Worm (Caenorhabditis elegans) whole organism, late embryonic: Measurements from ENCODE around the gene ifa-1.

ENCODE experiments used
- C38D4.7 ChIP-seq: fragments of 200-800 bp; sonication (Bioruptor generic); optimal IDR thresholded peaks from 2 replicates; lab custom pipeline; 2018; ENCODE audit warnings: mild to moderate bottlenecking, missing genetic modification characterization, moderate library complexity, missing compliant biosample characterization
- F13H6.1 ChIP-seq: sonication (generic microtip); optimal IDR thresholded peaks from 2 replicates; lab custom pipeline; 2016; ENCODE audit warnings: missing genetic modification characterization, missing compliant biosample characterization
- K09A11.1 ChIP-seq: sonication (generic microtip); optimal IDR thresholded peaks from 2 replicates; lab custom pipeline; 2017; ENCODE audit warnings: antibody characterized with exemption, mild to moderate bottlenecking, missing genetic modification characterization, missing compliant biosample characterization; ENCODE audit not compliant: insufficient read depth
- ceh-14 ChIP-seq: sonication (generic microtip); optimal IDR thresholded peaks from 2 replicates; lab custom pipeline; 2016; ENCODE audit warnings: missing genotype, missing genetic modification characterization, missing compliant biosample characterization
- ceh-18 ChIP-seq: sonication (generic microtip); optimal IDR thresholded peaks from 2 replicates; lab custom pipeline; 2016; ENCODE audit warnings: missing genetic modification characterization, missing compliant biosample characterization
- ceh-19 ChIP-seq: fragments of 200-800 bp; sonication (Bioruptor generic); optimal IDR thresholded peaks from 2 replicates; lab custom pipeline; 2018; ENCODE audit warnings: mild to moderate bottlenecking, missing genetic modification characterization, missing compliant biosample characterization
- ceh-24 ChIP-seq: sonication (generic microtip); optimal IDR thresholded peaks from 2 replicates; lab custom pipeline; 2016; ENCODE audit warnings: mild to moderate bottlenecking, missing genetic modification characterization, missing compliant biosample characterization
- ceh-30 ChIP-seq: fragments of 150-350 bp; optimal IDR thresholded peaks from 2 replicates; lab custom pipeline; 2014; ENCODE audit warnings: missing biosample characterization, missing genetic modification characterization
- ceh-31 ChIP-seq: sonication (generic microtip); optimal IDR thresholded peaks from 2 replicates; lab custom pipeline; 2016; ENCODE audit warnings: missing genetic modification characterization, missing compliant biosample characterization
- ceh-34 ChIP-seq: sonication (generic microtip); optimal IDR thresholded peaks from 2 replicates; lab custom pipeline; 2016; ENCODE audit warnings: mild to moderate bottlenecking, missing genetic modification characterization, missing compliant biosample characterization
- ceh-48 ChIP-seq: sonication (generic microtip); optimal IDR thresholded peaks from 2 replicates; lab custom pipeline; 2016; ENCODE audit warnings: missing genetic modification characterization, inconsistent platforms, missing compliant biosample characterization
- ceh-6 ChIP-seq: fragments of 200-800 bp; sonication (Bioruptor generic); optimal IDR thresholded peaks from 2 replicates; lab custom pipeline; 2018; ENCODE audit warnings: mild to moderate bottlenecking, missing genetic modification characterization, missing compliant biosample characterization
- dve-1 ChIP-seq: sonication (generic microtip); optimal IDR thresholded peaks from 2 replicates; lab custom pipeline; 2017; ENCODE audit warnings: antibody characterized with exemption, mild to moderate bottlenecking, missing genetic modification characterization, missing compliant biosample characterization
- elt-2 ChIP-seq: sonication (generic microtip); optimal IDR thresholded peaks from 2 replicates; lab custom pipeline; 2016; ENCODE audit warnings: missing genetic modification reagents, missing genetic modification characterization, missing compliant biosample characterization
- ets-4 ChIP-seq: sonication (generic microtip); optimal IDR thresholded peaks from 2 replicates; lab custom pipeline; 2016; ENCODE audit warnings: missing genetic modification characterization, missing compliant biosample characterization
- fkh-6 ChIP-seq: sonication (generic microtip); optimal IDR thresholded peaks from 2 replicates; lab custom pipeline; 2016; ENCODE audit warnings: missing genetic modification characterization, missing compliant biosample characterization
- hlh-30 ChIP-seq: sonication (generic microtip); optimal IDR thresholded peaks from 2 replicates; lab custom pipeline; 2017; ENCODE audit warnings: antibody characterized with exemption, missing genetic modification characterization, missing compliant biosample characterization; ENCODE audit not compliant: insufficient read depth
- hlh-8 ChIP-seq: sonication (generic microtip); optimal IDR thresholded peaks from 2 replicates; lab custom pipeline; 2016; ENCODE audit warnings: missing genotype, missing genetic modification characterization, missing compliant biosample characterization
- lim-6 ChIP-seq: sonication (generic microtip); optimal IDR thresholded peaks from 2 replicates; lab custom pipeline; 2016; ENCODE audit warnings: missing genetic modification characterization, missing compliant biosample characterization
- madf-2 ChIP-seq: sonication (generic microtip); optimal IDR thresholded peaks from 2 replicates; lab custom pipeline; 2017; ENCODE audit warnings: missing genetic modification characterization, missing compliant biosample characterization
- mec-3 ChIP-seq: sonication (generic microtip); optimal IDR thresholded peaks from 2 replicates; lab custom pipeline; 2016; ENCODE audit warnings: borderline replicate concordance, missing genetic modification characterization, missing compliant biosample characterization
- nfya-1 ChIP-seq: sonication (generic microtip); optimal IDR thresholded peaks from 2 replicates; lab custom pipeline; 2017; ENCODE audit warnings: missing genetic modification characterization, mild to moderate bottlenecking, missing compliant biosample characterization, antibody characterized with exemption, moderate library complexity
- nhr-11 ChIP-seq: fragments of 150-350 bp; optimal IDR thresholded peaks from 2 replicates; lab custom pipeline; 2014; ENCODE audit warnings: missing biosample characterization, missing genetic modification characterization
- pag-3 ChIP-seq: sonication (generic microtip); optimal IDR thresholded peaks from 2 replicates; lab custom pipeline; 2016; ENCODE audit warnings: missing compliant biosample characterization, missing genetic modification characterization, borderline replicate concordance
- pat-9 ChIP-seq: fragments of 200-800 bp; sonication (Bioruptor generic); optimal IDR thresholded peaks from 2 replicates; lab custom pipeline; 2018; ENCODE audit warnings: mild to moderate bottlenecking, missing genetic modification characterization, moderate library complexity, missing compliant biosample characterization
- pqm-1 ChIP-seq: sonication (generic microtip); optimal IDR thresholded peaks from 2 replicates; lab custom pipeline; 2016; ENCODE audit warnings: missing genetic modification characterization, missing compliant biosample characterization
- pros-1 ChIP-seq: fragments of 150-350 bp; optimal IDR thresholded peaks from 2 replicates; lab custom pipeline; 2014; ENCODE audit warnings: missing biosample characterization, missing genetic modification reagents, missing genetic modification characterization
- ref-2 ChIP-seq: sonication (generic microtip); optimal IDR thresholded peaks from 2 replicates; lab custom pipeline; 2016; ENCODE audit warnings: missing genetic modification characterization, missing compliant biosample characterization
- rnt-1 ChIP-seq: sonication (generic microtip); optimal IDR thresholded peaks from 2 replicates; lab custom pipeline; 2016; ENCODE audit warnings: missing genetic modification characterization, missing compliant biosample characterization
- sdc-2 ChIP-seq: sonication (generic microtip); optimal IDR thresholded peaks from 2 replicates; lab custom pipeline; 2016; ENCODE audit warnings: missing genotype, missing genetic modification characterization, missing compliant biosample characterization
- sox-4 ChIP-seq: sonication (generic microtip); optimal IDR thresholded peaks from 2 replicates; lab custom pipeline; 2017; ENCODE audit warnings: mild to moderate bottlenecking, missing genetic modification characterization, inconsistent platforms, missing compliant biosample characterization
- tbx-2 ChIP-seq: sonication (generic microtip); optimal IDR thresholded peaks from 2 replicates; lab custom pipeline; 2016; ENCODE audit warnings: missing genetic modification characterization, missing compliant biosample characterization
- tbx-7 ChIP-seq: sonication (generic microtip); optimal IDR thresholded peaks from 2 replicates; lab custom pipeline; 2016; ENCODE audit warnings: missing genotype, missing genetic modification characterization, missing compliant biosample characterization
- ttx-3 ChIP-seq: sonication (generic microtip); optimal IDR thresholded peaks from 2 replicates; lab custom pipeline; 2016; ENCODE audit warnings: missing genetic modification reagents, missing genetic modification characterization, missing compliant biosample characterization
- unc-3 ChIP-seq, 2 experiments: fragments of 200-800 bp in 1 of 2; sonication (Bioruptor generic) in 1 of 2; sonication (generic microtip) in 1 of 2; conservative IDR thresholded peaks in 1 of 2; optimal IDR thresholded peaks in 1 of 2; 2 replicates each; pipeline versions ENCODE4 v1.3.6 to Lab custom; 2016 to 2022; ENCODE audit warnings: missing compliant biosample characterization in 2 of 2, missing genetic modification characterization in 2 of 2, missing genetic modification reagents in 1 of 2
- unc-42 ChIP-seq: sonication (generic microtip); optimal IDR thresholded peaks from 2 replicates; lab custom pipeline; 2016; ENCODE audit warnings: missing genotype, missing genetic modification characterization, missing compliant biosample characterization
- unc-55 ChIP-seq: sonication (generic microtip); optimal IDR thresholded peaks from 2 replicates; lab custom pipeline; 2017; ENCODE audit warnings: missing biosample characterization, missing genetic modification reagents, missing genetic modification characterization
- zip-5 ChIP-seq: sonication (generic microtip); optimal IDR thresholded peaks from 2 replicates; lab custom pipeline; 2016; ENCODE audit warnings: missing genetic modification characterization, missing compliant biosample characterization

Gene ifa-1

ce11 chrX:11257071-11257470, 13.9 kb upstream of the ifa-1 start, which contains the start of gene C03A3.1 (continued):
- TF ChIP-seq unc-3 (GFP tag; conservative IDR thresholded peaks at IDR 0.05; lab: Robert Waterston, UW) (no peak), unc-3 (tag; optimal IDR thresholded peaks at IDR 0.05; lab: Kevin White, UChicago) (no peak), ceh-24 (tag; lab: Kevin White, UChicago) (no peak), unc-55 (GFP tag; lab: Kevin White, UChicago) (no peak), dve-1 (tag; lab: Kevin White, UChicago) (no peak), fkh-6 (tag; lab: Kevin White, UChicago) (no peak), tbx-7 (tag; lab: Kevin White, UChicago) (no peak), lim-6 (tag; lab: Kevin White, UChicago) (no peak), hlh-8 (peak; percentile 33), ceh-34 (tag; lab: Kevin White, UChicago) (peak; percentile 77), ceh-48 (tag; lab: Kevin White, UChicago) (no peak), ceh-30 (tag; lab: Kevin White, UChicago) (no peak), pat-9 (tag; lab: Kevin White, UChicago) (no peak), sdc-2 (tag; lab: Kevin White, UChicago) (peak; percentile 69), C38D4.7 (GFP tag; lab: Kevin White, UChicago) (no peak), rnt-1 (tag; lab: Kevin White, UChicago) (peak; percentile 49), F13H6.1 (tag; lab: Kevin White, UChicago) (peak; percentile 12), tbx-2 (tag; lab: Kevin White, UChicago) (peak; percentile 49), pag-3 (tag; lab: Kevin White, UChicago) (no peak), mec-3 (tag; lab: Kevin White, UChicago) (no peak), elt-2 (tag; lab: Kevin White, UChicago) (no peak), ttx-3 (tag; lab: Kevin White, UChicago) (no peak), ceh-14 (tag; lab: Kevin White, UChicago) (peak; percentile 38), K09A11.1 (no peak), hlh-30 (tag; lab: Kevin White, UChicago) (no peak), sox-4 (tag; lab: Kevin White, UChicago) (no peak), nfya-1 (no peak)

- peak; percentile 81 for TF ChIP-seq ceh-18
- peak; percentile 68 for TF ChIP-seq ceh-14 (tag; lab: Kevin White, UChicago)
- TF ChIP-seq pros-1 (tag; lab: Kevin White, UChicago): peak; percentile 43
- TF ChIP-seq nfya-1: peak; percentile 77
- peak; percentile 13 for TF ChIP-seq madf-2 (tag; lab: Kevin White, UChicago)
- TF ChIP-seq tbx-2 (tag; lab: Kevin White, UChicago): peak; percentile 76
- peak; percentile 66 for TF ChIP-seq ceh-34 (tag; lab: Kevin White, UChicago)
- TF ChIP-seq ceh-6 (GFP tag; lab: Kevin White, UChicago): peak; percentile 23
- peak; percentile 94 for TF ChIP-seq ceh-31 (tag; lab: Kevin White, UChicago)
- TF ChIP-seq rnt-1 (tag; lab: Kevin White, UChicago): peak; percentile 20
- no peak for TF ChIP-seq nhr-11 (tag; lab: Kevin White, UChicago)
- TF ChIP-seq pqm-1 (tag; lab: Kevin White, UChicago): no peak
- TF ChIP-seq ref-2 (tag; lab: Kevin White, UChicago): peak; percentile 2
- peak; percentile 90 for TF ChIP-seq unc-42 (tag; lab: Kevin White, UChicago)
- TF ChIP-seq unc-3 (GFP tag; conservative IDR thresholded peaks at IDR 0.05; lab: Robert Waterston, UW): no peak
- no peak for TF ChIP-seq unc-3 (tag; optimal IDR thresholded peaks at IDR 0.05; lab: Kevin White, UChicago)
- TF ChIP-seq, all 69 proteins: peak for 12
Measured at ce11 chrX:11262319-11263074, 8.5 kb upstream of the ifa-1 start, which contains the start of gene C03A3.2. TSS of gene C03A3.2 (plus strand) at chrX:11262848.

ce11 chrX:11264715-11265114, 6.3 kb upstream of the ifa-1 start:
- TF ChIP-seq ceh-48 (tag; lab: Kevin White, UChicago) (no peak), ceh-24 (tag; lab: Kevin White, UChicago) (no peak), zip-5 (tag; lab: Kevin White, UChicago) (no peak), sdc-2 (tag; lab: Kevin White, UChicago) (no peak), unc-55 (GFP tag; lab: Kevin White, UChicago) (no peak), dve-1 (tag; lab: Kevin White, UChicago) (no peak), unc-3 (GFP tag; conservative IDR thresholded peaks at IDR 0.05; lab: Robert Waterston, UW) (no peak), unc-3 (tag; optimal IDR thresholded peaks at IDR 0.05; lab: Kevin White, UChicago) (no peak), ets-4 (tag; lab: Kevin White, UChicago) (no peak), lim-6 (tag; lab: Kevin White, UChicago) (no peak), ceh-19 (GFP tag; lab: Kevin White, UChicago) (no peak)
